Worm (Caenorhabditis elegans) whole organism, L3 larva: Measurements from ENCODE around the gene rmd-2.

Experiments
- ZK546.5 ChIP-seq: sonication (generic microtip); optimal IDR thresholded peaks from 2 replicates; lab custom pipeline; 2017; ENCODE audit warnings: missing biosample characterization, missing genetic modification characterization
- ama-1 ChIP-seq: fragments of 150-350 bp; optimal IDR thresholded peaks from 2 replicates; lab custom pipeline; 2018
- ceh-9 ChIP-seq: sonication (generic microtip); optimal IDR thresholded peaks from 2 replicates; lab custom pipeline; 2018; ENCODE audit warnings: missing biosample characterization, missing genetic modification characterization
- fkh-10 ChIP-seq: sonication (generic microtip); optimal IDR thresholded peaks from 2 replicates; lab custom pipeline; 2017; ENCODE audit warnings: missing biosample characterization, missing genetic modification reagents, missing genetic modification characterization
- lin-15B ChIP-seq: fragments of 150-350 bp; optimal IDR thresholded peaks from 2 replicates; lab custom pipeline; 2014; ENCODE audit warnings: missing biosample characterization, missing genetic modification characterization
- nhr-11 ChIP-seq: fragments of 150-350 bp; optimal IDR thresholded peaks from 2 replicates; lab custom pipeline; 2014; ENCODE audit warnings: missing biosample characterization, missing genetic modification characterization
- nhr-12 ChIP-seq: fragments of 150-350 bp; optimal IDR thresholded peaks from 2 replicates; lab custom pipeline; 2014; ENCODE audit warnings: missing biosample characterization, missing genetic modification characterization
- nhr-237 ChIP-seq: fragments of 150-350 bp; optimal IDR thresholded peaks from 2 replicates; lab custom pipeline; 2014; ENCODE audit warnings: missing biosample characterization, missing genetic modification characterization
- pha-4 ChIP-seq: fragments of 150-350 bp; optimal IDR thresholded peaks from 2 replicates; lab custom pipeline; 2014; ENCODE audit warnings: missing biosample characterization, missing genetic modification reagents, missing genetic modification characterization
- skn-1 ChIP-seq: fragments of 150-350 bp; optimal IDR thresholded peaks from 2 replicates; lab custom pipeline; 2014; ENCODE audit warnings: missing biosample characterization, missing genetic modification characterization
- snpc-4 ChIP-seq: fragments of 150-350 bp; optimal IDR thresholded peaks from 2 replicates; lab custom pipeline; 2014; ENCODE audit warnings: missing biosample characterization, missing genetic modification characterization
- tbx-2 ChIP-seq: sonication (generic microtip); optimal IDR thresholded peaks from 2 replicates; lab custom pipeline; 2016; ENCODE audit warnings: mild to moderate bottlenecking, missing genetic modification characterization, missing compliant biosample characterization
- zag-1 ChIP-seq: fragments of 150-350 bp; optimal IDR thresholded peaks from 2 replicates; lab custom pipeline; 2014; ENCODE audit warnings: missing biosample characterization, missing genetic modification characterization
- ztf-11 ChIP-seq: fragments of 150-350 bp; optimal IDR thresholded peaks from 2 replicates; lab custom pipeline; 2014; ENCODE audit warnings: missing biosample characterization, missing genetic modification characterization

DNA sequence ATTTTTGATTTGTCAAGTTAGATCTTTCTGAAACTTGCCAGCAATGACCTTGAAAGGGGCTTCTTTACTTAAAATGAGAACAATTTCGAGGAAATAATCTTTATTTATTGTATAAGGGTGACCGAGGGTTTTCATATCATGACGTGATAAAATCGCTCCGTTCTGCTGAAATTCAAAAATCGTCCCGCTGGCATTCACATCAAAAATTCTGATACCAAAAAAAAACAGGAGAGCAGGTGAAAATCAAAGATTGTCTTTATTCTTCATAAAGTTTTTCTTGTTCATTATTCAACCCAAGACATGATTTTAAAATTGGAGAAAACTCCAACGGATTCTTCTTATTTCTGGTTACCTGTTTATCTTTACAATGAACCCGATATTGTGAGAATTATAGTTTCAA lies 42.0 kb downstream of the rmd-2 start, which contains the start of gene sre-28:
- TF ChIP-seq lin-15B (tag; lab: Kevin White, UChicago): no peak
- TF ChIP-seq nhr-12 (tag; lab: Kevin White, UChicago): no peak
- TF ChIP-seq zag-1 (tag; lab: Kevin White, UChicago): no peak
- no peak for TF ChIP-seq tbx-2
- no peak for TF ChIP-seq ama-1 (lab: Kevin White, UChicago)
- no peak for TF ChIP-seq pha-4 (tag; lab: Kevin White, UChicago)
- no peak for TF ChIP-seq ztf-11
- TF ChIP-seq fkh-10 (GFP tag; lab: Kevin White, UChicago): no peak
- TF ChIP-seq nhr-11 (tag; lab: Kevin White, UChicago): no peak
- TF ChIP-seq ceh-9 (tag; lab: Kevin White, UChicago): no peak
- no peak for TF ChIP-seq ZK546.5
- TF ChIP-seq nhr-237 (tag; lab: Kevin White, UChicago): no peak
- no peak for TF ChIP-seq skn-1 (tag; lab: Kevin White, UChicago)
- no peak for TF ChIP-seq snpc-4 (tag; lab: Kevin White, UChicago)
